Fruit fly (Drosophila melanogaster) whole organism, embryonic: ENCODE measurements around the gene HDAC4.

ENCODE experiments used
- BEAF-32 ChIP-seq: fragments of 200-800 bp; sonication (Bioruptor generic); optimal IDR thresholded peaks from 3 replicates; lab custom pipeline; 2017; ENCODE audit warnings: missing biosample characterization, missing genetic modification characterization, mild to moderate bottlenecking, moderate library complexity, missing genetic modification reagents
- CG12155 ChIP-seq: fragments of 200-800 bp; sonication (Bioruptor generic); optimal IDR thresholded peaks from 3 replicates; lab custom pipeline; 2016; ENCODE audit warnings: missing biosample characterization, missing genetic modification characterization
- CG1233 ChIP-seq: fragments of 200-800 bp; sonication (Bioruptor generic); optimal IDR thresholded peaks from 4 replicates; lab custom pipeline; 2018; ENCODE audit warnings: missing biosample characterization, mild to moderate bottlenecking, missing genetic modification characterization
- CG13296 ChIP-seq: fragments of 200-800 bp; sonication (Bioruptor generic); optimal IDR thresholded peaks from 3 replicates; lab custom pipeline; 2018; ENCODE audit warnings: missing biosample characterization, mild to moderate bottlenecking, missing genetic modification characterization
- CG13424 ChIP-seq: fragments of 200-800 bp; sonication (Bioruptor generic); optimal IDR thresholded peaks from 2 replicates; lab custom pipeline; 2019; ENCODE audit warnings: missing biosample characterization, mild to moderate bottlenecking, missing genetic modification characterization, moderate library complexity
- CG14860 ChIP-seq: fragments of 200-800 bp; sonication (Bioruptor generic); IDR thresholded peaks from 3 replicates; pipeline ENCODE4 v1.3.6; 2022; ENCODE audit warnings: missing biosample characterization, missing genetic modification characterization; ENCODE audit not compliant: partially characterized antibody
- CG15269 ChIP-seq: fragments of 200-800 bp; sonication (Bioruptor generic); optimal IDR thresholded peaks from 2 replicates; lab custom pipeline; 2018; ENCODE audit warnings: missing biosample characterization, mild to moderate bottlenecking, missing genetic modification characterization, moderate library complexity
- CG15479 ChIP-seq: fragments of 200-800 bp; sonication (Bioruptor generic); optimal IDR thresholded peaks from 3 replicates; lab custom pipeline; 2019; ENCODE audit warnings: missing biosample characterization, mild to moderate bottlenecking, missing genetic modification characterization, moderate library complexity
- CG17385 ChIP-seq: fragments of 200-800 bp; sonication (Bioruptor generic); optimal IDR thresholded peaks from 3 replicates; lab custom pipeline; 2018; ENCODE audit warnings: missing biosample characterization, mild to moderate bottlenecking, missing genetic modification characterization
- CG17802 ChIP-seq: fragments of 200-800 bp; sonication (Bioruptor generic); optimal IDR thresholded peaks from 2 replicates; lab custom pipeline; 2018; ENCODE audit warnings: missing biosample characterization, mild to moderate bottlenecking, missing genetic modification characterization, moderate library complexity
- CG31388 ChIP-seq: fragments of 200-800 bp; sonication (Bioruptor generic); optimal IDR thresholded peaks from 2 replicates; lab custom pipeline; 2016; ENCODE audit warnings: missing biosample characterization, missing genetic modification characterization
- CG4617 ChIP-seq: fragments of 200-800 bp; sonication (Bioruptor generic); optimal IDR thresholded peaks from 3 replicates; lab custom pipeline; 2016; ENCODE audit warnings: missing biosample characterization, missing genetic modification characterization, borderline replicate concordance
- CG6272 ChIP-seq: fragments of 200-800 bp; sonication (Bioruptor generic); IDR thresholded peaks from 2 replicates; pipeline ENCODE4 v1.3.6; 2022; ENCODE audit warnings: missing biosample characterization, missing genetic modification characterization
- CG6654 ChIP-seq: fragments of 200-800 bp; sonication (Bioruptor generic); optimal IDR thresholded peaks from 2 replicates; lab custom pipeline; 2017; ENCODE audit warnings: missing biosample characterization, mild to moderate bottlenecking, missing genetic modification characterization
- CG8290 ChIP-seq, 3 experiments: fragments of 200-800 bp; sonication (Bioruptor generic); optimal IDR thresholded peaks; 2 replicates each; lab custom pipeline; 2016 to 2019; ENCODE audit warnings: missing biosample characterization in 3 of 3, missing genetic modification characterization in 3 of 3, mild to moderate bottlenecking in 2 of 3, moderate library complexity in 1 of 3
- CG9437 ChIP-seq: fragments of 200-800 bp; sonication (Bioruptor generic); optimal IDR thresholded peaks from 2 replicates; lab custom pipeline; 2018; ENCODE audit warnings: missing biosample characterization, mild to moderate bottlenecking, missing genetic modification characterization
- CG9932 ChIP-seq: fragments of 200-800 bp; sonication (Bioruptor generic); IDR thresholded peaks from 2 replicates; pipeline ENCODE4 v1.3.6; 2022; ENCODE audit warnings: missing biosample characterization, missing genetic modification characterization
- Dek ChIP-seq: fragments of 200-800 bp; sonication (Bioruptor generic); optimal IDR thresholded peaks from 3 replicates; lab custom pipeline; 2019; ENCODE audit warnings: missing biosample characterization, mild to moderate bottlenecking, missing genetic modification characterization, moderate library complexity
- Fer1 ChIP-seq: fragments of 200-800 bp; sonication (Bioruptor generic); optimal IDR thresholded peaks from 2 replicates; lab custom pipeline; 2017; ENCODE audit warnings: missing biosample characterization, mild to moderate bottlenecking, missing genetic modification characterization
- HLH4C ChIP-seq: fragments of 200-800 bp; sonication (Bioruptor generic); IDR thresholded peaks from 3 replicates; pipeline ENCODE4 v1.3.6; 2022; ENCODE audit warnings: missing biosample characterization, missing genetic modification characterization; ENCODE audit not compliant: partially characterized antibody
- HmgD ChIP-seq: fragments of 200-800 bp; sonication (Bioruptor generic); optimal IDR thresholded peaks from 3 replicates; lab custom pipeline; 2016; ENCODE audit warnings: missing biosample characterization, missing genetic modification characterization
- Med ChIP-seq: fragments of 200-800 bp; sonication (Bioruptor generic); peaks from one replicate; lab custom pipeline; 2016; ENCODE audit warnings: missing biosample characterization, missing genetic modification characterization, mild to moderate bottlenecking, inconsistent platforms, moderate library complexity
- Neu2 ChIP-seq: fragments of 200-800 bp; sonication (Bioruptor generic); optimal IDR thresholded peaks from 3 replicates; lab custom pipeline; 2016; ENCODE audit warnings: missing biosample characterization, missing genetic modification characterization, borderline replicate concordance
- Ravus ChIP-seq: fragments of 200-800 bp; sonication (Bioruptor generic); IDR thresholded peaks from 2 replicates; pipeline ENCODE4 v1.3.6; 2022; ENCODE audit warnings: missing biosample characterization, missing genetic modification characterization
- Rfx ChIP-seq: fragments of 200-800 bp; sonication (Bioruptor generic); IDR thresholded peaks from 2 replicates; pipeline ENCODE4 v1.3.6; 2022; ENCODE audit warnings: missing biosample characterization, missing genetic modification characterization
- Taf1 ChIP-seq: fragments of 200-800 bp; sonication (Bioruptor generic); IDR thresholded peaks from 2 replicates; pipeline ENCODE4 v1.3.6; 2022; ENCODE audit warnings: missing biosample characterization, missing genetic modification characterization
- ab ChIP-seq: fragments of 200-800 bp; sonication (Bioruptor generic); optimal IDR thresholded peaks from 2 replicates; lab custom pipeline; 2016; ENCODE audit warnings: missing biosample characterization, missing genetic modification characterization
- cg ChIP-seq: fragments of 200-800 bp; sonication (Bioruptor generic); optimal IDR thresholded peaks from 3 replicates; lab custom pipeline; 2019; ENCODE audit warnings: missing biosample characterization, mild to moderate bottlenecking, missing genetic modification characterization, moderate library complexity
- corto ChIP-seq: fragments of 200-800 bp; sonication (Bioruptor generic); optimal IDR thresholded peaks from 2 replicates; lab custom pipeline; 2016; ENCODE audit warnings: missing biosample characterization, mild to moderate bottlenecking, missing genetic modification characterization, moderate library complexity
- dan ChIP-seq: fragments of 200-800 bp; sonication (Bioruptor generic); IDR thresholded peaks from 2 replicates; pipeline ENCODE4 v1.3.6; 2022; ENCODE audit warnings: missing biosample characterization, missing genetic modification characterization
- dpn ChIP-seq, 2 experiments: fragments of 200-800 bp; sonication (Bioruptor generic); optimal IDR thresholded peaks; 3 replicates each; lab custom pipeline; 2016; ENCODE audit warnings: missing biosample characterization in 2 of 2, missing genetic modification characterization in 2 of 2
- dysf ChIP-seq: fragments of 200-800 bp; sonication (Bioruptor generic); IDR thresholded peaks from 3 replicates; pipeline ENCODE4 v1.3.6; 2022; ENCODE audit warnings: missing biosample characterization, missing genetic modification characterization
- eyg ChIP-seq: fragments of 200-800 bp; sonication (Bioruptor generic); optimal IDR thresholded peaks from 3 replicates; lab custom pipeline; 2016; ENCODE audit warnings: missing biosample characterization, missing genetic modification characterization
- fu2 ChIP-seq: fragments of 200-800 bp; sonication (Bioruptor generic); optimal IDR thresholded peaks from 2 replicates; lab custom pipeline; 2016; ENCODE audit warnings: missing biosample characterization, missing genetic modification characterization
- gce ChIP-seq: fragments of 200-800 bp; sonication (Bioruptor generic); IDR thresholded peaks from 3 replicates; pipeline ENCODE4 v1.3.6; 2022; ENCODE audit warnings: missing biosample characterization, missing genetic modification characterization
- gfzf ChIP-seq: fragments of 200-800 bp; sonication (Bioruptor generic); optimal IDR thresholded peaks from 2 replicates; lab custom pipeline; 2016; ENCODE audit warnings: missing biosample characterization, mild to moderate bottlenecking, missing genetic modification characterization, moderate library complexity
- jumu ChIP-seq: fragments of 200-800 bp; sonication (Bioruptor generic); optimal IDR thresholded peaks from 3 replicates; lab custom pipeline; 2016; ENCODE audit warnings: missing biosample characterization, missing genetic modification characterization
- lab ChIP-seq: fragments of 200-800 bp; sonication (Bioruptor generic); optimal IDR thresholded peaks from 3 replicates; lab custom pipeline; 2017; ENCODE audit warnings: missing biosample characterization, missing genetic modification characterization, mild to moderate bottlenecking, moderate library complexity, missing genetic modification reagents
- lilli ChIP-seq: fragments of 200-800 bp; sonication (Bioruptor generic); optimal IDR thresholded peaks from 3 replicates; lab custom pipeline; 2016; ENCODE audit warnings: missing biosample characterization, missing genetic modification characterization
- otp ChIP-seq: fragments of 200-800 bp; sonication (Bioruptor generic); IDR thresholded peaks from 3 replicates; pipeline ENCODE4, ENCODE4 v1.3.6; 2022; ENCODE audit warnings: missing biosample characterization, missing genetic modification characterization
- pan ChIP-seq, 4 experiments: fragments of >200 bp in 3 of 4; fragments of 200-800 bp in 1 of 4; sonication (Bioruptor generic) in 1 of 4; optimal IDR thresholded peaks in 3 of 4; IDR thresholded peaks in 1 of 4; 2 replicates each; pipeline versions ENCODE4 v1.3.6 to Lab custom; 2017 to 2022; ENCODE audit warnings: missing biosample characterization in 2 of 4, missing genetic modification characterization in 2 of 4, mixed read lengths in 1 of 4
- slou ChIP-seq: fragments of 200-800 bp; sonication (Bioruptor generic); optimal IDR thresholded peaks from 3 replicates; lab custom pipeline; 2016; ENCODE audit warnings: missing biosample characterization, missing genetic modification characterization
- stwl ChIP-seq: fragments of 200-800 bp; sonication (Bioruptor generic); optimal IDR thresholded peaks from 3 replicates; lab custom pipeline; 2018; ENCODE audit warnings: missing biosample characterization, mild to moderate bottlenecking, missing genetic modification characterization, moderate library complexity
- tgo ChIP-seq: fragments of 200-800 bp; sonication (Bioruptor generic); IDR thresholded peaks from 3 replicates; pipeline ENCODE4 v1.3.6; 2022; ENCODE audit warnings: missing biosample characterization, missing genetic modification characterization
- trem ChIP-seq: fragments of 200-800 bp; optimal IDR thresholded peaks from 3 replicates; lab custom pipeline; 2019; ENCODE audit warnings: missing biosample characterization, mild to moderate bottlenecking, missing genetic modification characterization, moderate library complexity
- usp ChIP-seq: fragments of >200 bp; optimal IDR thresholded peaks from 2 replicates; lab custom pipeline; 2017; ENCODE audit warnings: missing biosample characterization, missing genetic modification characterization
- wor ChIP-seq: fragments of 200-800 bp; sonication (Bioruptor generic); IDR thresholded peaks from 2 replicates; pipeline ENCODE4 v1.3.6; 2022; ENCODE audit warnings: missing biosample characterization, missing genetic modification characterization

The HDAC4 gene

dm6 chrX:13233811-13234737 is 51.4 kb downstream of the HDAC4 start (continued):
- no peak for TF ChIP-seq gfzf
- TF ChIP-seq stwl (tag; lab: Kevin White, UChicago) = peak; percentile 74
- TF ChIP-seq CG31388 (GFP tag; lab: Kevin White, UChicago) = peak; percentile 61
- peak; percentile 76 for TF ChIP-seq CG8290 (GFP tag; optimal IDR thresholded peaks at IDR 0.05; lab: Kevin White, UChicago)
- TF ChIP-seq CG8290 (tag; optimal IDR thresholded peaks at IDR 0.05; lab: Kevin White, UChicago) = peak; percentile 14 to 34
- peak; percentile 47 for TF ChIP-seq wor
- peak; percentile 44 for TF ChIP-seq eyg (GFP tag; lab: Kevin White, UChicago)
- TF ChIP-seq HLH4C (GFP tag; lab: Robert Waterston, UW) = no peak
- TF ChIP-seq CG17802 (tag; lab: Kevin White, UChicago) = peak; percentile 52
- TF ChIP-seq Dek (tag; lab: Kevin White, UChicago) = peak; percentile 34
- peak; percentile 79 for TF ChIP-seq tgo (GFP tag; lab: Robert Waterston, UW)
- peak; percentile 70 for TF ChIP-seq CG15269
- peak; percentile 91 for TF ChIP-seq otp (GFP tag; lab: Robert Waterston, UW)
- peak; percentile 51 for TF ChIP-seq Fer1
- TF ChIP-seq Taf1 = 0 out of 2 replicates have a peak, but pooled peaks have one; percentile 29
- peak; percentile 77 for TF ChIP-seq slou
- peak; percentile 74; the same call in 2 of the 3 replicates for TF ChIP-seq dysf
- peak; percentile 87 for TF ChIP-seq CG1233
- TF ChIP-seq trem = peak; percentile 92
- TF ChIP-seq CG17385 (GFP tag; lab: Kevin White, UChicago) = peak; percentile 69
- no peak for TF ChIP-seq HmgD (GFP tag; lab: Kevin White, UChicago)
- peak; percentile 93 for TF ChIP-seq Neu2
- TF ChIP-seq cg (GFP tag; lab: Kevin White, UChicago) = peak; percentile 26
- TF ChIP-seq corto = peak; percentile 57
- no peak for TF ChIP-seq BEAF-32 (GFP tag; lab: Kevin White, UChicago)
- peak; percentile 74 for TF ChIP-seq CG15479 (GFP tag; lab: Kevin White, UChicago)
- peak; percentile 9 for TF ChIP-seq CG4617
- TF ChIP-seq CG12155 (GFP tag; lab: Kevin White, UChicago) = peak; percentile 77
- TF ChIP-seq ab (GFP tag; lab: Kevin White, UChicago) = peak; percentile 19
- peak; percentile 17 for TF ChIP-seq Ravus (GFP tag; lab: Robert Waterston, UW)
- TF ChIP-seq pan (optimal IDR thresholded peaks at IDR 0.05; lab: Kevin White, UChicago) = no peak
- peak in 1 of 2 experiments; percentile 78 for TF ChIP-seq pan (GFP tag; optimal IDR thresholded peaks at IDR 0.05 in 1 of 2, IDR thresholded peaks at IDR 0.05 in 1 of 2)

- peak; percentile 23 for TF ChIP-seq fu2
- TF ChIP-seq CG9932 (GFP tag; lab: Robert Waterston, UW) = peak; percentile 55
- peak; percentile 67 for TF ChIP-seq CG13424 (tag; lab: Kevin White, UChicago)
- peak; percentile 69 for TF ChIP-seq dpn (GFP tag; optimal IDR thresholded peaks at IDR 0.05; lab: Kevin White, UChicago)
- peak; percentile 46 for TF ChIP-seq CG9437
- TF ChIP-seq Rfx (GFP tag; lab: Robert Waterston, UW) = peak; percentile 79
- peak; percentile 63 for TF ChIP-seq lilli (GFP tag; lab: Kevin White, UChicago)
- TF ChIP-seq CG6272 (GFP tag; lab: Robert Waterston, UW) = peak; percentile 60
- TF ChIP-seq CG14860 = no peak
- TF ChIP-seq lab (GFP tag; lab: Kevin White, UChicago) = peak; percentile 80
- TF ChIP-seq gce = peak; percentile 88; the same call in 2 of the 3 replicates
- peak; percentile 20; the same call in 1 of the 2 replicates for TF ChIP-seq dan (GFP tag; lab: Robert Waterston, UW)
- peak; percentile 18 for TF ChIP-seq CG6654 (GFP tag; lab: Kevin White, UChicago)
- TF ChIP-seq usp = no peak
- peak; percentile 96 for TF ChIP-seq Med (GFP tag; lab: Kevin White, UChicago)
- peak; percentile 71 for TF ChIP-seq jumu (GFP tag; lab: Kevin White, UChicago)
- TF ChIP-seq CG13296 (GFP tag; lab: Kevin White, UChicago) = peak; percentile 4
Measured at dm6 chrX:13232406-13233195, 52.8 kb downstream of the HDAC4 start.
